Fruit fly (Drosophila melanogaster) whole organism, embryonic: ENCODE data around the gene Pex2.
A peak's percentile ranks its signal among the peaks of the same experiment; 100 is the strongest.

Source experiments
- Antp ChIP-seq: fragments of 200-800 bp; sonication (Bioruptor generic); optimal IDR thresholded peaks from 3 replicates; lab custom pipeline; 2016; ENCODE audit warnings: missing biosample characterization, missing genetic modification characterization
- BEAF-32 ChIP-seq: fragments of 200-800 bp; sonication (Bioruptor generic); optimal IDR thresholded peaks from 3 replicates; lab custom pipeline; 2017; ENCODE audit warnings: missing biosample characterization, missing genetic modification characterization, mild to moderate bottlenecking, moderate library complexity, missing genetic modification reagents
- CG10543 ChIP-seq: fragments of 200-800 bp; sonication (Bioruptor generic); optimal IDR thresholded peaks from 3 replicates; lab custom pipeline; 2017; ENCODE audit warnings: missing biosample characterization, mild to moderate bottlenecking, missing genetic modification characterization, moderate library complexity
- CG11695 ChIP-seq: fragments of 200-800 bp; sonication (Bioruptor generic); IDR thresholded peaks from 3 replicates; pipeline ENCODE4 v1.3.6; 2022; ENCODE audit warnings: missing biosample characterization, missing genetic modification characterization
- CG12659 ChIP-seq: fragments of 200-800 bp; sonication (Bioruptor generic); optimal IDR thresholded peaks from 3 replicates; lab custom pipeline; 2017; ENCODE audit warnings: mild to moderate bottlenecking, missing biosample characterization, missing genetic modification reagents, missing genetic modification characterization
- CG12942 ChIP-seq: fragments of 200-800 bp; sonication (Bioruptor generic); optimal IDR thresholded peaks from 3 replicates; lab custom pipeline; 2016; ENCODE audit warnings: missing biosample characterization, missing genetic modification characterization
- CG13424 ChIP-seq: fragments of 200-800 bp; sonication (Bioruptor generic); optimal IDR thresholded peaks from 2 replicates; lab custom pipeline; 2019; ENCODE audit warnings: missing biosample characterization, mild to moderate bottlenecking, missing genetic modification characterization, moderate library complexity
- CG14860 ChIP-seq: fragments of 200-800 bp; sonication (Bioruptor generic); IDR thresholded peaks from 3 replicates; pipeline ENCODE4 v1.3.6; 2022; ENCODE audit warnings: missing biosample characterization, missing genetic modification characterization; ENCODE audit not compliant: partially characterized antibody
- CG1602 ChIP-seq: fragments of 200-800 bp; sonication (Bioruptor generic); optimal IDR thresholded peaks from 3 replicates; lab custom pipeline; 2016; ENCODE audit warnings: missing biosample characterization, missing genetic modification characterization
- CG16815 ChIP-seq: fragments of 200-800 bp; sonication (Bioruptor generic); optimal IDR thresholded peaks from 3 replicates; lab custom pipeline; 2017; ENCODE audit warnings: missing biosample characterization, mild to moderate bottlenecking, missing genetic modification characterization
- CG17186 ChIP-seq: fragments of 200-800 bp; sonication (Bioruptor generic); optimal IDR thresholded peaks from 3 replicates; lab custom pipeline; 2017; ENCODE audit warnings: missing biosample characterization, missing genetic modification reagents, missing genetic modification characterization
- CG18476 ChIP-seq: fragments of 200-800 bp; sonication (Bioruptor generic); optimal IDR thresholded peaks from 2 replicates; lab custom pipeline; 2016; ENCODE audit warnings: missing biosample characterization, mild to moderate bottlenecking, missing genetic modification characterization
- CG2116 ChIP-seq: fragments of 200-800 bp; sonication (Bioruptor generic); optimal IDR thresholded peaks from 3 replicates; lab custom pipeline; 2018; ENCODE audit warnings: missing biosample characterization, mild to moderate bottlenecking, missing genetic modification characterization
- CG2129 ChIP-seq: fragments of 200-800 bp; sonication (Bioruptor generic); IDR thresholded peaks from 2 replicates; pipeline ENCODE4 v1.3.6; 2022; ENCODE audit warnings: missing biosample characterization, missing genetic modification characterization; ENCODE audit not compliant: partially characterized antibody
- CG2875 ChIP-seq: fragments of 200-800 bp; sonication (Bioruptor generic); optimal IDR thresholded peaks from 2 replicates; lab custom pipeline; 2017; ENCODE audit warnings: missing biosample characterization, mild to moderate bottlenecking, missing genetic modification characterization, missing genetic modification reagents
- CG30020 ChIP-seq: fragments of 200-800 bp; optimal IDR thresholded peaks from 2 replicates; lab custom pipeline; 2019; ENCODE audit warnings: missing biosample characterization, mild to moderate bottlenecking, missing genetic modification characterization, moderate library complexity
- CG30403 ChIP-seq: fragments of 200-800 bp; sonication (Bioruptor generic); optimal IDR thresholded peaks from 3 replicates; lab custom pipeline; 2016; ENCODE audit warnings: missing biosample characterization, missing genetic modification characterization
- CG31441 ChIP-seq: fragments of 200-800 bp; sonication (Bioruptor generic); IDR thresholded peaks from 2 replicates; pipeline ENCODE4 v1.3.6; 2022; ENCODE audit warnings: missing biosample characterization, missing genetic modification characterization
- CG3407 ChIP-seq: fragments of 200-800 bp; sonication (Bioruptor generic); optimal IDR thresholded peaks from 2 replicates; lab custom pipeline; 2018; ENCODE audit warnings: missing biosample characterization, mild to moderate bottlenecking, missing genetic modification characterization
- CG34224 ChIP-seq: fragments of 200-800 bp; sonication (Bioruptor generic); IDR thresholded peaks from 3 replicates; pipeline ENCODE4 v1.3.6; 2022; ENCODE audit warnings: missing biosample characterization, missing genetic modification characterization; ENCODE audit not compliant: partially characterized antibody
- CG4854 ChIP-seq: fragments of 200-800 bp; sonication (Bioruptor generic); optimal IDR thresholded peaks from 2 replicates; lab custom pipeline; 2016; ENCODE audit warnings: missing biosample characterization, missing genetic modification characterization, inconsistent platforms
- CG9609 ChIP-seq: fragments of 200-800 bp; sonication (Bioruptor generic); optimal IDR thresholded peaks from 3 replicates; lab custom pipeline; 2016; ENCODE audit warnings: missing biosample characterization, missing genetic modification characterization
- D19A ChIP-seq: fragments of 200-800 bp; optimal IDR thresholded peaks from 3 replicates; lab custom pipeline; 2019; ENCODE audit warnings: missing biosample characterization, mild to moderate bottlenecking, missing genetic modification characterization, moderate library complexity
- Deaf1 ChIP-seq: fragments of 200-800 bp; optimal IDR thresholded peaks from 3 replicates; lab custom pipeline; 2019; ENCODE audit warnings: missing biosample characterization, mild to moderate bottlenecking, missing genetic modification characterization, moderate library complexity
- Dfd ChIP-seq, 2 experiments: fragments of >200 bp; optimal IDR thresholded peaks; 2 replicates each; lab custom pipeline; 2017; ENCODE audit warnings: missing biosample characterization in 2 of 2, missing genetic modification characterization in 2 of 2
- Ets97D ChIP-seq: fragments of 200-800 bp; sonication (Bioruptor generic); optimal IDR thresholded peaks from 3 replicates; lab custom pipeline; 2016; ENCODE audit warnings: missing biosample characterization, missing genetic modification characterization
- Hr3 ChIP-seq: fragments of 200-800 bp; sonication (Bioruptor generic); optimal IDR thresholded peaks from 3 replicates; lab custom pipeline; 2016; ENCODE audit warnings: missing biosample characterization, missing genetic modification characterization
- Hsf ChIP-seq: fragments of 200-800 bp; sonication (Bioruptor generic); optimal IDR thresholded peaks from 3 replicates; lab custom pipeline; 2016; ENCODE audit warnings: missing biosample characterization, missing genetic modification characterization
- Kr ChIP-seq: fragments of 200-800 bp; sonication (Bioruptor generic); optimal IDR thresholded peaks from 2 replicates; lab custom pipeline; 2017; ENCODE audit warnings: missing biosample characterization, mild to moderate bottlenecking, missing genetic modification characterization
- Mad ChIP-seq: fragments of 200-800 bp; sonication (Bioruptor generic); optimal IDR thresholded peaks from 2 replicates; lab custom pipeline; 2016; ENCODE audit warnings: missing biosample characterization, missing genetic modification characterization
- Nf-YC ChIP-seq: fragments of 200-800 bp; optimal IDR thresholded peaks from 3 replicates; lab custom pipeline; 2019; ENCODE audit warnings: missing biosample characterization, mild to moderate bottlenecking, missing genetic modification characterization, moderate library complexity
- NfI ChIP-seq: fragments of 200-800 bp; sonication (Bioruptor generic); optimal IDR thresholded peaks from 3 replicates; lab custom pipeline; 2018; ENCODE audit warnings: missing biosample characterization, mild to moderate bottlenecking, missing genetic modification characterization, moderate library complexity
- Ptx1 ChIP-seq: fragments of 200-800 bp; sonication (Bioruptor generic); IDR thresholded peaks from 2 replicates; pipeline ENCODE4 v1.3.6; 2022; ENCODE audit warnings: missing biosample characterization, missing genetic modification characterization
- Rfx ChIP-seq: fragments of 200-800 bp; sonication (Bioruptor generic); IDR thresholded peaks from 2 replicates; pipeline ENCODE4 v1.3.6; 2022; ENCODE audit warnings: missing biosample characterization, missing genetic modification characterization
- Usf ChIP-seq: fragments of 200-800 bp; sonication (Bioruptor generic); optimal IDR thresholded peaks from 2 replicates; lab custom pipeline; 2017; ENCODE audit warnings: missing genotype, missing biosample characterization, missing genetic modification characterization
- ash1 ChIP-seq: fragments of 200-800 bp; sonication (Bioruptor generic); optimal IDR thresholded peaks from 2 replicates; lab custom pipeline; 2018; ENCODE audit warnings: missing biosample characterization, mild to moderate bottlenecking, missing genetic modification characterization
- bcd ChIP-seq: fragments of 200-800 bp; sonication (Bioruptor generic); optimal IDR thresholded peaks from 2 replicates; lab custom pipeline; 2017; ENCODE audit warnings: missing biosample characterization, mild to moderate bottlenecking, missing genetic modification characterization
- dysf ChIP-seq: fragments of 200-800 bp; sonication (Bioruptor generic); IDR thresholded peaks from 3 replicates; pipeline ENCODE4 v1.3.6; 2022; ENCODE audit warnings: missing biosample characterization, missing genetic modification characterization
- ewg ChIP-seq: fragments of 200-800 bp; sonication (Bioruptor generic); optimal IDR thresholded peaks from 3 replicates; lab custom pipeline; 2017; ENCODE audit warnings: mild to moderate bottlenecking, missing biosample characterization, missing genetic modification reagents, missing genetic modification characterization
- eyg ChIP-seq: fragments of 200-800 bp; sonication (Bioruptor generic); optimal IDR thresholded peaks from 3 replicates; lab custom pipeline; 2016; ENCODE audit warnings: missing biosample characterization, missing genetic modification characterization
- gem ChIP-seq: fragments of 200-800 bp; sonication (Bioruptor generic); optimal IDR thresholded peaks from 2 replicates; lab custom pipeline; 2019; ENCODE audit warnings: missing biosample characterization, mild to moderate bottlenecking, missing genetic modification characterization, moderate library complexity
- klu ChIP-seq: fragments of 200-800 bp; sonication (Bioruptor generic); IDR thresholded peaks from 2 replicates; pipeline ENCODE4 v1.3.6; 2022; ENCODE audit warnings: missing biosample characterization, missing genetic modification characterization
- mld ChIP-seq: fragments of 200-800 bp; sonication (Bioruptor generic); IDR thresholded peaks from 3 replicates; pipeline ENCODE4 v1.3.6; 2022; ENCODE audit warnings: missing biosample characterization, missing genetic modification characterization; ENCODE audit not compliant: partially characterized antibody
- pzg ChIP-seq: fragments of 200-800 bp; sonication (Bioruptor generic); optimal IDR thresholded peaks from 3 replicates; lab custom pipeline; 2018; ENCODE audit warnings: missing biosample characterization, mild to moderate bottlenecking, missing genetic modification characterization, moderate library complexity
- sens-2 ChIP-seq: fragments of 200-800 bp; sonication (Bioruptor generic); IDR thresholded peaks from 2 replicates; pipeline ENCODE4 v1.3.6; 2022; ENCODE audit warnings: missing biosample characterization, missing genetic modification characterization
- tin ChIP-seq: fragments of 200-800 bp; sonication (Bioruptor generic); optimal IDR thresholded peaks from 3 replicates; lab custom pipeline; 2016; ENCODE audit warnings: missing biosample characterization, missing genetic modification characterization
- trh ChIP-seq: fragments of 200-800 bp; sonication (Bioruptor generic); optimal IDR thresholded peaks from 2 replicates; lab custom pipeline; 2016; ENCODE audit warnings: missing biosample characterization, missing genetic modification characterization
- unc-4 ChIP-seq: fragments of 200-800 bp; sonication (Bioruptor generic); IDR thresholded peaks from 2 replicates; pipeline ENCODE4 v1.3.6; 2022; ENCODE audit warnings: missing biosample characterization, missing genetic modification characterization; ENCODE audit not compliant: partially characterized antibody
- usp ChIP-seq: fragments of >200 bp; optimal IDR thresholded peaks from 2 replicates; lab custom pipeline; 2017; ENCODE audit warnings: missing biosample characterization, missing genetic modification characterization
- zen ChIP-seq: fragments of 200-800 bp; sonication (Bioruptor generic); optimal IDR thresholded peaks from 3 replicates; lab custom pipeline; 2018; ENCODE audit warnings: missing biosample characterization, mild to moderate bottlenecking, missing genetic modification characterization, moderate library complexity

Pex2 gene

DNA sequence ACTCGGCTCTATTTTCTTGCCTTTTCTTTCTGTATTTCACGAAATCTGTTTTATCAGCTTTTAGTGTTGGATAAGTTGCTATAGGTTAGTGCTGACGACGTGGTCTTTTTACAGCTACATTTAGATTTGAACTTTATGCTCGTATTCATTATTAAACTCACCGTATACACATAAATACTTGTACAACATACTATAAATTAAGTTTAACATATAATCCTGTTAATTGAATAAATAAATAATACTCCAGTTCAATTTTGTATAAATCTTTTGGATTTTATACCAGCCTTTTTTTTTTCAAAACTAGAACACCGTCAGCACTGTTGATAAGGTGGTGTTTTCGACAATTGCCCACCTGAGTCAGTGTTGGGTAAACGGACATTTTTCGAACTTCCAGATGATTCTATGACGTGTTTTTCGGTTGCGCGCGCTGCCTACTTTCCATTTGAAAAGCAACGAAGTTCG lies 29.9 kb upstream of the Pex2 start, which contains the start of gene BI-1 (continued):
- TF ChIP-seq CG2116 (peak; percentile 22), Antp (peak; percentile 43), dysf (GFP tag; lab: Robert Waterston, UW) (peak; percentile 62; the same call in 2 of the 3 replicates), NfI (GFP tag; lab: Kevin White, UChicago) (peak; percentile 66), trh (peak; percentile 39), gem (tag; lab: Kevin White, UChicago) (peak; percentile 75), CG1602 (GFP tag; lab: Kevin White, UChicago) (peak; percentile 43), CG9609 (GFP tag; lab: Kevin White, UChicago) (no peak), CG30403 (GFP tag; lab: Kevin White, UChicago) (peak; percentile 88), CG17186 (GFP tag; lab: Kevin White, UChicago) (peak; percentile 36), CG30020 (tag; lab: Kevin White, UChicago) (peak; percentile 63), CG14860 (GFP tag; lab: Robert Waterston, UW) (no peak), CG11695 (GFP tag; lab: Robert Waterston, UW) (no peak), ash1 (no peak), Usf (no peak), CG2129 (GFP tag; lab: Robert Waterston, UW) (no peak), CG16815 (peak; percentile 23), D19A (tag; lab: Kevin White, UChicago) (no peak), Nf-YC (tag; lab: Kevin White, UChicago) (peak; percentile 74), CG34224 (no peak), Dfd (GFP tag; optimal IDR thresholded peaks at IDR 0.05; lab: Kevin White, UChicago) (no peak), CG2875 (peak; percentile 15), pzg (GFP tag; lab: Kevin White, UChicago) (peak; percentile 59), Ptx1 (GFP tag; lab: Robert Waterston, UW) (peak; percentile 33), eyg (GFP tag; lab: Kevin White, UChicago) (no peak), bcd (GFP tag; lab: Kevin White, UChicago) (peak; percentile 74), Mad (GFP tag; lab: Kevin White, UChicago) (peak; percentile 27), Deaf1 (tag; lab: Kevin White, UChicago) (no peak), klu (peak; percentile 62; the same call in 1 of the 2 replicates), Rfx (GFP tag; lab: Robert Waterston, UW) (peak; percentile 69; the same call in 1 of the 2 replicates), CG12659 (GFP tag; lab: Kevin White, UChicago) (peak; percentile 80), BEAF-32 (GFP tag; lab: Kevin White, UChicago) (peak; percentile 45), CG18476 (GFP tag; lab: Kevin White, UChicago) (peak; percentile 57), Hr3 (GFP tag; lab: Kevin White, UChicago) (peak; percentile 57), sens-2 (GFP tag; lab: Robert Waterston, UW) (no peak), Kr (no peak), ewg (GFP tag; lab: Kevin White, UChicago) (peak; percentile 65), Hsf (GFP tag; lab: Kevin White, UChicago) (peak; percentile 52), unc-4 (GFP tag; lab: Robert Waterston, UW) (no peak), mld (GFP tag; lab: Robert Waterston, UW) (no peak), zen (tag; lab: Kevin White, UChicago) (peak; percentile 56), tin (peak; percentile 69), CG31441 (no peak), CG10543 (GFP tag; lab: Kevin White, UChicago) (peak; percentile 78), CG13424 (peak; percentile 70), CG12942 (GFP tag; lab: Kevin White, UChicago) (peak; percentile 36), CG3407 (peak; percentile 9), usp (no peak), Ets97D (peak; percentile 9), CG4854 (GFP tag; lab: Kevin White, UChicago) (peak; percentile 13)
